Worm (Caenorhabditis elegans) whole organism, early embryonic: ENCODE measurements around the gene Y6E2A.4.
"Not testable (repeated sequence)": the region's sequence is repeated elsewhere in the genome, so short reads cannot be mapped to it uniquely, and the experiment has no call there.

Experiments used
- B0310.2 ChIP-seq: sonication (generic microtip); optimal IDR thresholded peaks from 2 replicates; lab custom pipeline; 2016; ENCODE audit warnings: mild to moderate bottlenecking, missing genetic modification characterization, missing compliant biosample characterization
- F13C5.2 ChIP-seq: sonication (generic microtip); optimal IDR thresholded peaks from 2 replicates; lab custom pipeline; 2017; ENCODE audit warnings: mild to moderate bottlenecking, missing genetic modification characterization, inconsistent platforms, missing compliant biosample characterization
- aly-1 ChIP-seq: sonication (generic microtip); optimal IDR thresholded peaks from 2 replicates; lab custom pipeline; 2016; ENCODE audit warnings: missing genetic modification characterization, missing compliant biosample characterization
- ama-1 ChIP-seq: fragments of 150-350 bp; optimal IDR thresholded peaks from 2 replicates; lab custom pipeline; 2014
- ceh-13 ChIP-seq: fragments of 200-800 bp; sonication (Bioruptor generic); optimal IDR thresholded peaks from 2 replicates; lab custom pipeline; 2018; ENCODE audit warnings: mild to moderate bottlenecking, missing genetic modification characterization, missing compliant biosample characterization
- ceh-36 ChIP-seq: sonication (generic microtip); optimal IDR thresholded peaks from 2 replicates; lab custom pipeline; 2016; ENCODE audit warnings: missing genetic modification characterization, inconsistent platforms, missing compliant biosample characterization
- ets-7 ChIP-seq: sonication (generic microtip); optimal IDR thresholded peaks from 2 replicates; lab custom pipeline; 2016; ENCODE audit warnings: missing genotype, missing genetic modification characterization, missing compliant biosample characterization
- flt-1 ChIP-seq: fragments of 200-800 bp; sonication (Bioruptor generic); IDR thresholded peaks from 2 replicates; pipeline ENCODE4 v1.3.6; 2022; ENCODE audit warnings: missing genetic modification characterization, missing compliant biosample characterization
- hmbx-1 ChIP-seq: sonication (generic microtip); optimal IDR thresholded peaks from 2 replicates; lab custom pipeline; 2016; ENCODE audit warnings: mild to moderate bottlenecking, missing genetic modification characterization, missing compliant biosample characterization
- hmg-4 ChIP-seq: fragments of 200-800 bp; sonication (Bioruptor generic); optimal IDR thresholded peaks from 2 replicates; lab custom pipeline; 2018; ENCODE audit warnings: mild to moderate bottlenecking, missing genetic modification characterization, missing compliant biosample characterization
- hnd-1 ChIP-seq: sonication (generic microtip); optimal IDR thresholded peaks from 2 replicates; lab custom pipeline; 2016; ENCODE audit warnings: missing genetic modification characterization, missing compliant biosample characterization
- pes-1 ChIP-seq: fragments of 200-800 bp; sonication (Bioruptor generic); IDR thresholded peaks from 2 replicates; pipeline ENCODE4 v1.3.6; 2022; ENCODE audit warnings: missing genetic modification reagents, missing genetic modification characterization, missing compliant biosample characterization
- scrt-1 ChIP-seq: fragments of 200-800 bp; sonication (Bioruptor generic); IDR thresholded peaks from 2 replicates; pipeline ENCODE4 v1.3.6; 2022; ENCODE audit warnings: missing genetic modification characterization, missing compliant biosample characterization
- sea-1 ChIP-seq: fragments of 200-800 bp; sonication (Bioruptor generic); conservative IDR thresholded peaks from 2 replicates; pipeline ENCODE4 v1.3.6; 2022; ENCODE audit warnings: missing genetic modification characterization, missing compliant biosample characterization
- tbx-11 ChIP-seq: fragments of 200-800 bp; sonication (Bioruptor generic); IDR thresholded peaks from 2 replicates; pipeline ENCODE4 v1.3.6; 2022; ENCODE audit warnings: missing genetic modification characterization, missing compliant biosample characterization
- tbx-37 ChIP-seq: fragments of 200-800 bp; sonication (Bioruptor generic); conservative IDR thresholded peaks from 2 replicates; pipeline ENCODE4 v1.3.6; 2022; ENCODE audit warnings: missing genetic modification reagents, missing genetic modification characterization, missing compliant biosample characterization
- tra-4 ChIP-seq: sonication (generic microtip); optimal IDR thresholded peaks from 2 replicates; lab custom pipeline; 2017; ENCODE audit warnings: missing genetic modification characterization, missing compliant biosample characterization

Y6E2A.4 gene

DNA sequence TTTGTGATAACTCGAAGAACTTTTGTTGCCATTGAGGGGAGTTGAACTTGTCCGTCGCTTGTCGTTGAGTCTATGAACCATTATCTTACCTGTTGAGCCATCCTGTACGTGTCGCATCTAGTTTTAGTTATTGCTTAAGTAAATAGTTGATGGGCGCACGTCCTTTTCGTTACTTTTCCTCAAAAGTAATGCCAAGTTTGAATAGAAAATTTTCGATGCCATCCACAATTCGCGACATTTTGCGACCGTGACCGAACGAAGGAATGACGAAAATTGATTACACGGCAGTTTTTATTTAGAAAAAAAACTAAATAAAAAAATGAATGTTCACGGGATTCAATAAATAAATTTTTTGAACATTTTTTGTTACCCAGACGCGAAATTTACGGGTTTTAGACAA lies 48.4 kb downstream of the Y6E2A.4 start, which contains the start of gene F53E4.1:
TSS of gene F53E4.1 (minus strand) at position 101 of the 400 bp plus-strand sequence.
- not testable (repeated sequence) for TF ChIP-seq ceh-36; tbx-37; ama-1 (lab: Kevin White, UChicago)

DNA sequence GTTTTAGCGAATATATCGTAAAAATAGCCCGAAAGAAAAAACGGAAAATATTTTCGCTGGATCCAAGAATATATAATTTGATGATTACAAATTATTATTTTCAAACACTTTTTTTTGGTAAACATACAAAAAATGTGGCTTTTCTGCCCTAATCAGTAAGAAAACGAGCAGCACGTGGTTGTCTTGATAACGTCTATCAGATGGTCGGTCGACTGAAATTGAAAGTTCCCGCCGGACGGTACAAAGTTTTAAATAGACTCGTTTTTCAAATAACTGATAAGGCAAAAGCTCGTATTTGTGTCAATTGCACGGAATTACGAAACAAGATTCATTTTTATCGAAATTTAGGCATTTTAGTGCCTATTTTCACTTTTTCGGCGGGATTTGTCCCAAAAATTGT lies 49.9 kb downstream of the Y6E2A.4 start:
- no peak for TF ChIP-seq flt-1 (GFP tag; lab: Robert Waterston, UW)
- TF ChIP-seq sea-1 (GFP tag; lab: Robert Waterston, UW), result no peak
- no peak for TF ChIP-seq ceh-36
- TF ChIP-seq tbx-37, result no peak
- TF ChIP-seq tbx-11, result no peak
- TF ChIP-seq F13C5.2 (tag; lab: Kevin White, UChicago), result no peak
- no peak for TF ChIP-seq ama-1 (lab: Kevin White, UChicago)
- no peak for TF ChIP-seq ets-7 (tag; lab: Kevin White, UChicago)
- no peak for TF ChIP-seq hmg-4
- no peak for TF ChIP-seq ceh-13
- TF ChIP-seq tra-4 (tag; lab: Kevin White, UChicago), result no peak
- no peak for TF ChIP-seq hmbx-1
- TF ChIP-seq aly-1 (tag; lab: Kevin White, UChicago), result no peak
- no peak for TF ChIP-seq hnd-1 (tag; lab: Kevin White, UChicago)
- TF ChIP-seq scrt-1 (GFP tag; lab: Robert Waterston, UW), result no peak
- TF ChIP-seq B0310.2, result no peak
- no peak for TF ChIP-seq pes-1 (GFP tag; lab: Robert Waterston, UW)

DNA sequence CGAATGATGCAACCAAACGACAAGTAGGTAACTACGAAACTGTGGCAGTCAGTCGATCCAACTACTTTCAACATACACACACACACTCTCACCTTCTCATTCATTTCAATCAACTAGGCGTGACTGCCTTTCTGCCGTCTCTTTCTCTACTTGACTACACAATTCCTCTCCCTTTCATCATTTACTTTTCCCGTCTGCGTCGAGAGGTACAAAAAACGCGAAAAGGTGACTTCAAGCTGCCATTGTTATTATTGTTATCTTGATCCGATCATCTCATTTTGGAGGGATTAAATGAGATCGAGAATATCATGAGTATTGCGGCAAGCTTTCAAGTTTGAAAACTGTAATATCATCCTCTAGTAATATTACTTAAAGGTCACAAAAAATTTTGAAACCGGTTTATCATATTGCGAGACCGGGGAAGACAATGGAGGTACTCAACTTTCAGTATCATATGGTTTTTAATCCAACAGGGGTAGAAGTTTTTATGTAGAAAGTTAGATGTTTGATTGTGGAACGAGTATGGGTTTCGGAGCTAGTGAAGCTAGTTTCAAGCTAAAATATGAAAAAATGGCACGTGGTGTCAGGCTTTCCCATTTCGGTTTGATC lies 52.4 kb downstream of the Y6E2A.4 start:
- TF ChIP-seq ceh-36, result peak; percentile 3
- no peak for TF ChIP-seq ama-1 (lab: Kevin White, UChicago)
- no peak for TF ChIP-seq hmbx-1
- TF ChIP-seq F13C5.2 (tag; lab: Kevin White, UChicago), result no peak
- TF ChIP-seq sea-1 (GFP tag; lab: Robert Waterston, UW), result no peak
